Worm (Caenorhabditis elegans): ENCODE measurements around the gene cfap-20.

cfap-20 gene

ce11 chrIII:3505051-3505548 is 32.2 kb downstream of the cfap-20 start, which contains the start of gene lias-1 (continued):
- TF ChIP-seq mxl-1 (tag; optimal IDR thresholded peaks at IDR 0.05) (no peak), F23B12.7 (tag; optimal IDR thresholded peaks at IDR 0.05; ENCODE audit: insufficient read depth) (peak; percentile 89), madf-3 (GFP tag; IDR thresholded peaks at IDR 0.05) (0 out of 2 replicates have a peak, but pooled peaks have one; percentile 57), F55B11.4 (tag; optimal IDR thresholded peaks at IDR 0.05; ENCODE audit: borderline replicate concordance, insufficient read depth) (no peak), zim-3 (tag; optimal IDR thresholded peaks at IDR 0.05) (no peak), bed-2 (GFP tag; IDR thresholded peaks at IDR 0.05) (no peak), chd-7 (tag; optimal IDR thresholded peaks at IDR 0.05) (no peak), hrde-1 (tag; optimal IDR thresholded peaks at IDR 0.05; ENCODE audit: borderline replicate concordance) (no peak), rcor-1 (GFP tag; IDR thresholded peaks at IDR 0.05) (peak; percentile 59), F33H1.4 (GFP tag; IDR thresholded peaks at IDR 0.05) (peak; percentile 97), lin-54 (GFP tag; optimal IDR thresholded peaks at IDR 0.05) (peak; percentile 69), K12H6.12 (tag; optimal IDR thresholded peaks at IDR 0.05) (peak; percentile 21), let-607 (tag; optimal IDR thresholded peaks at IDR 0.05) (no peak), lir-1 (GFP tag; conservative IDR thresholded peaks at IDR 0.05) (no peak), Y56A3A.18 (GFP tag; IDR thresholded peaks at IDR 0.05) (no peak), C17E4.6 (GFP tag; IDR thresholded peaks at IDR 0.05) (no peak), pha-4 (tag; optimal IDR thresholded peaks at IDR 0.05) (peak; percentile 31), B0336.3 (GFP tag; IDR thresholded peaks at IDR 0.05) (0 out of 2 replicates have a peak, but pooled peaks have one; percentile 27), ama-1 (optimal IDR thresholded peaks at IDR 0.05) (no peak), ama-1 (GFP tag; optimal IDR thresholded peaks at IDR 0.05) (peak in 1 of 2 experiments; percentile 17), snpc-1.1 (tag; optimal IDR thresholded peaks at IDR 0.05; ENCODE audit: insufficient read depth) (peak; percentile 14), mcd-1 (GFP tag; IDR thresholded peaks at IDR 0.05) (peak; percentile 78), ztf-3 (GFP tag; optimal IDR thresholded peaks at IDR 0.05) (no peak), xnd-1 (tag; optimal IDR thresholded peaks at IDR 0.05) (no peak), lag-1 (GFP tag; IDR thresholded peaks at IDR 0.05) (no peak), tbx-9 (tag; optimal IDR thresholded peaks at IDR 0.05; ENCODE audit: borderline replicate concordance) (no peak), lin-26 (GFP tag; IDR thresholded peaks at IDR 0.05) (no peak), T26A5.8 (tag; optimal IDR thresholded peaks at IDR 0.05) (no peak), sea-2 (GFP tag; IDR thresholded peaks at IDR 0.05) (no peak), snpc-4 (GFP tag; optimal IDR thresholded peaks at IDR 0.05) (no peak), snpc-4 (tag; optimal IDR thresholded peaks at IDR 0.05) (peak in 3 of 4 experiments; percentile 28 to 45 (median 31)), F37B4.10 (GFP tag; IDR thresholded peaks at IDR 0.05) (no peak), sptf-2 (GFP tag; optimal IDR thresholded peaks at IDR 0.05) (no peak), T07F8.4 (tag; optimal IDR thresholded peaks at IDR 0.05) (no peak), madf-10 (tag; optimal IDR thresholded peaks at IDR 0.05) (peak; percentile 38), unc-62 (GFP tag; optimal IDR thresholded peaks at IDR 0.05) (no peak), ztf-28 (GFP tag; IDR thresholded peaks at IDR 0.05) (no peak), F49E8.2 (tag; optimal IDR thresholded peaks at IDR 0.05; ENCODE audit: insufficient read depth) (peak; percentile 72), sdz-38 (tag; optimal IDR thresholded peaks at IDR 0.05) (no peak), somi-1 (GFP tag; optimal IDR thresholded peaks at IDR 0.05) (no peak), nfyb-1 (GFP tag; IDR thresholded peaks at IDR 0.05) (0 out of 2 replicates have a peak, but pooled peaks have one; percentile 27), ceh-58 (GFP tag; IDR thresholded peaks at IDR 0.05) (no peak), madf-6 (GFP tag; IDR thresholded peaks at IDR 0.05) (peak; percentile 75), F39B2.1 (GFP tag; IDR thresholded peaks at IDR 0.05) (no peak), madf-8 (GFP tag; conservative IDR thresholded peaks at IDR 0.05) (peak; percentile 39), dpff-1 (tag; optimal IDR thresholded peaks at IDR 0.05) (no peak), cebp-2 (GFP tag; IDR thresholded peaks at IDR 0.05) (no peak), Y79H2A.3 (GFP tag; conservative IDR thresholded peaks at IDR 0.05) (no peak), pbrm-1 (GFP tag; IDR thresholded peaks at IDR 0.05) (no peak)

All from whole organism, young adult.